Worm (Caenorhabditis elegans): ENCODE measurements around the gene pole-4.
A peak's percentile ranks its signal among the peaks of the same experiment; 100 is the strongest.

pole-4 gene

ce11 chrII:15008481-15009057 lies 39.4 kb upstream of the pole-4 start:
- no peak for TF ChIP-seq ces-1 (GFP tag; optimal IDR thresholded peaks at IDR 0.05)
- TF ChIP-seq elt-3 (tag; optimal IDR thresholded peaks at IDR 0.05): no peak
- no peak for TF ChIP-seq sox-4 (tag; optimal IDR thresholded peaks at IDR 0.05)
- no peak for TF ChIP-seq ceh-8 (GFP tag; optimal IDR thresholded peaks at IDR 0.05)
- TF ChIP-seq rnt-1 (tag; optimal IDR thresholded peaks at IDR 0.05): no peak
- TF ChIP-seq nhr-76 (tag; optimal IDR thresholded peaks at IDR 0.05): no peak
- TF ChIP-seq nhr-85 (tag): peak; percentile 75
- TF ChIP-seq egl-13 (tag; optimal IDR thresholded peaks at IDR 0.05): no peak
- no peak for TF ChIP-seq efl-3 (GFP tag; optimal IDR thresholded peaks at IDR 0.05)
- no peak for TF ChIP-seq tlp-1 (tag; optimal IDR thresholded peaks at IDR 0.05)
- no peak for TF ChIP-seq lin-39 (tag; optimal IDR thresholded peaks at IDR 0.05)
- TF ChIP-seq nhr-90 (tag; optimal IDR thresholded peaks at IDR 0.05; ENCODE audit: poor library complexity): peak; percentile 19
- TF ChIP-seq mef-2 (tag; optimal IDR thresholded peaks at IDR 0.05): no peak
- no peak for TF ChIP-seq unc-130 (tag; optimal IDR thresholded peaks at IDR 0.05)
- TF ChIP-seq aha-1 (tag; optimal IDR thresholded peaks at IDR 0.05): no peak
- TF ChIP-seq unc-30 (tag; optimal IDR thresholded peaks at IDR 0.05): no peak
- no peak for TF ChIP-seq mep-1 (tag; optimal IDR thresholded peaks at IDR 0.05)
- no peak for TF ChIP-seq dpl-1 (GFP tag; optimal IDR thresholded peaks at IDR 0.05)
- TF ChIP-seq unc-98 (GFP tag; IDR thresholded peaks at IDR 0.05): peak; percentile 50; the same call in 1 of the 2 replicates
- TF ChIP-seq nhr-28 (tag; optimal IDR thresholded peaks at IDR 0.05): no peak
- TF ChIP-seq nhr-12 (tag; optimal IDR thresholded peaks at IDR 0.05): no peak
- no peak for TF ChIP-seq lir-3 (tag; optimal IDR thresholded peaks at IDR 0.05; ENCODE audit: poor library complexity)
- no peak for TF ChIP-seq grh-1 (GFP tag; IDR thresholded peaks at IDR 0.05)
- TF ChIP-seq pax-3 (tag; optimal IDR thresholded peaks at IDR 0.05): peak; percentile 61
- TF ChIP-seq efl-1 (optimal IDR thresholded peaks at IDR 0.05): no peak
- peak in 1 of 2 experiments; percentile 89 for TF ChIP-seq efl-1 (GFP tag; optimal IDR thresholded peaks at IDR 0.05 in 1 of 2)
- no peak for TF ChIP-seq sptf-1 (tag; optimal IDR thresholded peaks at IDR 0.05)
- TF ChIP-seq C34B4.2 (tag; optimal IDR thresholded peaks at IDR 0.05): no peak
- TF ChIP-seq nhr-19 (GFP tag; conservative IDR thresholded peaks at IDR 0.05): no peak
- TF ChIP-seq elt-2 (tag; optimal IDR thresholded peaks at IDR 0.05): no peak
- TF ChIP-seq unc-86 (tag; optimal IDR thresholded peaks at IDR 0.05): no peak
- no peak for TF ChIP-seq lin-13 (GFP tag; optimal IDR thresholded peaks at IDR 0.05)
- TF ChIP-seq tbx-2 (tag; optimal IDR thresholded peaks at IDR 0.05): no peak
- no peak for TF ChIP-seq nhr-237 (tag; optimal IDR thresholded peaks at IDR 0.05)
- no peak for TF ChIP-seq snpc-4 (tag; optimal IDR thresholded peaks at IDR 0.05)
- TF ChIP-seq nhr-20 (tag; optimal IDR thresholded peaks at IDR 0.05): no peak
- no peak for TF ChIP-seq lin-15B (tag; optimal IDR thresholded peaks at IDR 0.05)
- no peak for TF ChIP-seq fkh-4 (tag; optimal IDR thresholded peaks at IDR 0.05; ENCODE audit: borderline replicate concordance)
- TF ChIP-seq hpl-2 (GFP tag; optimal IDR thresholded peaks at IDR 0.05): no peak
- no peak for TF ChIP-seq alr-1 (tag; optimal IDR thresholded peaks at IDR 0.05; ENCODE audit: borderline replicate concordance)
- no peak for TF ChIP-seq ceh-82 (tag; optimal IDR thresholded peaks at IDR 0.05)
- no peak for TF ChIP-seq ceh-63 (GFP tag; optimal IDR thresholded peaks at IDR 0.05)

ce11 chrII:15005118-15005517 lies 36.0 kb upstream of the pole-4 start:
- TF ChIP-seq ama-1 (optimal IDR thresholded peaks at IDR 0.05): no peak
- TF ChIP-seq C16A3.4 (tag; optimal IDR thresholded peaks at IDR 0.05): no peak
- TF ChIP-seq C04F5.9 (tag; optimal IDR thresholded peaks at IDR 0.05): no peak
- TF ChIP-seq egl-13 (tag; optimal IDR thresholded peaks at IDR 0.05): no peak
- TF ChIP-seq nhr-76 (tag; optimal IDR thresholded peaks at IDR 0.05): no peak
- TF ChIP-seq nhr-12 (tag; optimal IDR thresholded peaks at IDR 0.05): no peak
- no peak for TF ChIP-seq pag-3 (tag; optimal IDR thresholded peaks at IDR 0.05; ENCODE audit: borderline replicate concordance, insufficient read depth)
- no peak for TF ChIP-seq nhr-85 (tag)
- no peak for TF ChIP-seq nhr-90 (tag; optimal IDR thresholded peaks at IDR 0.05; ENCODE audit: poor library complexity)
- TF ChIP-seq hlh-4 (tag; optimal IDR thresholded peaks at IDR 0.05): no peak
- TF ChIP-seq F16B12.6 (tag; optimal IDR thresholded peaks at IDR 0.05): no peak
- no peak for TF ChIP-seq nhr-237 (tag; optimal IDR thresholded peaks at IDR 0.05)
- TF ChIP-seq pax-3 (tag; optimal IDR thresholded peaks at IDR 0.05): no peak
- TF ChIP-seq unc-30 (tag; optimal IDR thresholded peaks at IDR 0.05): no peak
- TF ChIP-seq mab-9 (GFP tag; IDR thresholded peaks at IDR 0.05): no peak

All from whole organism, L1 larva.